Fruit fly (Drosophila melanogaster): ENCODE results near the gene Sgs3.

DNA sequence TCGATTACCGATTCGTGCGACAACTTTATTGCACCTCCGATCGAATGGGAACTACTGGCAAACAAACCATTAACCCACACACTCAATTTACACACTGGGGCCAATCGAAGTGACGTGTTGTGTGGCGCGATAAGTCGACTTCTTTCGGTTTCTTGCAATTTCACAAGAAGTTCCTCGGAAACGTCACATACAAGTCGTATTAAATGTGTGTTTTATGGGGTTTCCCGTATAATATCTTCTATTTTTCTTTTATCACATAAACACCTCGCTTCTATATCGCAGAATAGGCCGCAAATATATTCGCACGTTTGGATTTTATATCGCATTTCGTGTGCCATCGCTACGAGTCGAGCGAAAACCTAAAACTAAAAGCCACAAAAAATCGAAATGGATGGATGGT, 17.7 kb downstream of the Sgs3 start:
- TF ChIP-seq insv (GFP tag; optimal IDR thresholded peaks at IDR 0.05) (no peak), CG10959 (GFP tag; IDR thresholded peaks at IDR 0.05) (no peak), lab (GFP tag; optimal IDR thresholded peaks at IDR 0.05) (no peak), jigr1 (GFP tag; IDR thresholded peaks at IDR 0.05) (no peak), CG6791 (GFP tag; IDR thresholded peaks at IDR 0.05; ENCODE audit: partially characterized antibody) (no peak), sqz (GFP tag; optimal IDR thresholded peaks at IDR 0.05) (no peak), Max (GFP tag; optimal IDR thresholded peaks at IDR 0.05) (no peak), Sin3A (optimal IDR thresholded peaks at IDR 0.05) (no peak), emc (GFP tag; optimal IDR thresholded peaks at IDR 0.05) (no peak), TFAM (GFP tag; optimal IDR thresholded peaks at IDR 0.05) (no peak), hth (optimal IDR thresholded peaks at IDR 0.05) (no peak), lola (GFP tag; optimal IDR thresholded peaks at IDR 0.05) (no peak)

Data from whole organism, embryonic.